Worm (Caenorhabditis elegans): ENCODE results near the gene C10B5.3.

The C10B5.3 gene

ce11 chrV:8610633-8611404 is 22.8 kb upstream of the C10B5.3 start, which contains the start of gene fip-4:
fip-4 (minus strand) TSS chrV:8611268.
- TF ChIP-seq nhr-102 (tag; optimal IDR thresholded peaks at IDR 0.05), result no peak
- TF ChIP-seq nhr-28 (tag; optimal IDR thresholded peaks at IDR 0.05), result peak; percentile 82
- no peak for TF ChIP-seq lin-39 (tag; optimal IDR thresholded peaks at IDR 0.05)
- TF ChIP-seq F44E2.7 (GFP tag; IDR thresholded peaks at IDR 0.05), result no peak
- no peak for TF ChIP-seq arid-1 (GFP tag; conservative IDR thresholded peaks at IDR 0.05)
- no peak for TF ChIP-seq nhr-42 (GFP tag; IDR thresholded peaks at IDR 0.05)
- TF ChIP-seq lin-15B (tag; optimal IDR thresholded peaks at IDR 0.05), result no peak
- TF ChIP-seq hlh-30 (tag; optimal IDR thresholded peaks at IDR 0.05; ENCODE audit: insufficient read depth), result peak; percentile 87
- TF ChIP-seq ceh-82 (tag; optimal IDR thresholded peaks at IDR 0.05), result no peak
- TF ChIP-seq ztf-11 (tag; optimal IDR thresholded peaks at IDR 0.05), result no peak
- no peak for TF ChIP-seq zip-2 (tag; optimal IDR thresholded peaks at IDR 0.05)
- TF ChIP-seq egl-27 (tag; optimal IDR thresholded peaks at IDR 0.05), result no peak
- TF ChIP-seq nhr-25 (tag; optimal IDR thresholded peaks at IDR 0.05; ENCODE audit: borderline replicate concordance, insufficient read depth), result peak; percentile 69
- TF ChIP-seq snpc-1.2 (GFP tag; IDR thresholded peaks at IDR 0.05), result no peak
- peak; percentile 45 for TF ChIP-seq hlh-11 (tag; optimal IDR thresholded peaks at IDR 0.05)
- peak; percentile 57 for TF ChIP-seq nhr-77 (tag; optimal IDR thresholded peaks at IDR 0.05)
- no peak for TF ChIP-seq pha-4 (GFP tag; IDR thresholded peaks at IDR 0.05)
- TF ChIP-seq pha-4 (tag; optimal IDR thresholded peaks at IDR 0.05), result peak; percentile 92
- TF ChIP-seq aha-1 (tag), result peak; percentile 76
- peak; percentile 60 for TF ChIP-seq dmd-6 (GFP tag; IDR thresholded peaks at IDR 0.05)
- TF ChIP-seq hmg-1.1 (GFP tag; IDR thresholded peaks at IDR 0.05), result peak; percentile 48
- no peak for TF ChIP-seq unc-62 (GFP tag; optimal IDR thresholded peaks at IDR 0.05 in 1 of 2)
- TF ChIP-seq unc-62 (tag; optimal IDR thresholded peaks at IDR 0.05), result no peak
- TF ChIP-seq mep-1 (tag; optimal IDR thresholded peaks at IDR 0.05), result peak; percentile 26
- TF ChIP-seq zip-11 (GFP tag; IDR thresholded peaks at IDR 0.05), result no peak
- no peak for TF ChIP-seq lin-38 (GFP tag; IDR thresholded peaks at IDR 0.05)
- no peak for TF ChIP-seq nhr-10 (tag; optimal IDR thresholded peaks at IDR 0.05)
- peak; percentile 67; the same call in 1 of the 2 replicates for TF ChIP-seq mxl-2 (GFP tag; conservative IDR thresholded peaks at IDR 0.05)
- TF ChIP-seq ceh-28 (tag; optimal IDR thresholded peaks at IDR 0.05), result no peak
- no peak for TF ChIP-seq spr-1 (tag; optimal IDR thresholded peaks at IDR 0.05)
- peak; percentile 62 for TF ChIP-seq dve-1 (tag; optimal IDR thresholded peaks at IDR 0.05; ENCODE audit: insufficient read depth)
- no peak for TF ChIP-seq nhr-111 (GFP tag; optimal IDR thresholded peaks at IDR 0.05)
- TF ChIP-seq T20F7.1 (GFP tag; optimal IDR thresholded peaks at IDR 0.05), result no peak
- TF ChIP-seq hif-1 (tag; optimal IDR thresholded peaks at IDR 0.05), result no peak
- TF ChIP-seq Y48G9A.11 (GFP tag; IDR thresholded peaks at IDR 0.05), result no peak
- TF ChIP-seq zfp-3 (GFP tag; conservative IDR thresholded peaks at IDR 0.05), result no peak
- TF ChIP-seq ceh-44 (GFP tag; IDR thresholded peaks at IDR 0.05), result no peak
- TF ChIP-seq tag-97 (GFP tag; IDR thresholded peaks at IDR 0.05), result no peak
- peak; percentile 57 for TF ChIP-seq mxl-3 (GFP tag; optimal IDR thresholded peaks at IDR 0.05)
- no peak for TF ChIP-seq saeg-2 (GFP tag; IDR thresholded peaks at IDR 0.05)
- peak; percentile 76 for TF ChIP-seq ama-1 (optimal IDR thresholded peaks at IDR 0.05)
- TF ChIP-seq ceh-62 (tag; optimal IDR thresholded peaks at IDR 0.05), result no peak
- TF ChIP-seq dmd-9 (GFP tag; IDR thresholded peaks at IDR 0.05), result no peak
- no peak for TF ChIP-seq attf-4 (tag; optimal IDR thresholded peaks at IDR 0.05)
- no peak for TF ChIP-seq daf-16 (GFP tag; optimal IDR thresholded peaks at IDR 0.05)
- TF ChIP-seq daf-16 (tag; optimal IDR thresholded peaks at IDR 0.05), result peak; percentile 78
- peak in 1 of 2 experiments; percentile 60 for TF ChIP-seq mdl-1 (tag; optimal IDR thresholded peaks at IDR 0.05)
- TF ChIP-seq cey-2 (tag; optimal IDR thresholded peaks at IDR 0.05; ENCODE audit: borderline replicate concordance, insufficient read depth), result peak; percentile 12
- no peak for TF ChIP-seq nhr-6 (tag; optimal IDR thresholded peaks at IDR 0.05)
- no peak for TF ChIP-seq madf-5 (GFP tag; IDR thresholded peaks at IDR 0.05)
- no peak for TF ChIP-seq set-16 (GFP tag; IDR thresholded peaks at IDR 0.05)

Data from whole organism, L4 larva.